Fruit fly (Drosophila melanogaster) whole organism, embryonic: Measurements from ENCODE around the gene CG43121.

Experiments
- B-H1 ChIP-seq: fragments of 200-800 bp; sonication (Bioruptor generic); IDR thresholded peaks from 3 replicates; pipeline ENCODE4 v1.3.6; 2022; ENCODE audit warnings: missing biosample characterization, missing genetic modification characterization
- CG10274 ChIP-seq: fragments of 200-800 bp; sonication (Bioruptor generic); optimal IDR thresholded peaks from 3 replicates; lab custom pipeline; 2017; ENCODE audit warnings: missing biosample characterization, mild to moderate bottlenecking, missing genetic modification characterization
- CG10431 ChIP-seq: fragments of 200-800 bp; sonication (Bioruptor generic); optimal IDR thresholded peaks from 3 replicates; lab custom pipeline; 2018; ENCODE audit warnings: missing biosample characterization, mild to moderate bottlenecking, missing genetic modification characterization
- CG10543 ChIP-seq: fragments of 200-800 bp; sonication (Bioruptor generic); optimal IDR thresholded peaks from 3 replicates; lab custom pipeline; 2017; ENCODE audit warnings: missing biosample characterization, mild to moderate bottlenecking, missing genetic modification characterization, moderate library complexity
- CG10654 ChIP-seq: fragments of 200-800 bp; sonication (Bioruptor generic); optimal IDR thresholded peaks from 2 replicates; lab custom pipeline; 2016; ENCODE audit warnings: missing biosample characterization, missing genetic modification characterization
- CG11456 ChIP-seq: fragments of 200-800 bp; sonication (Bioruptor generic); IDR thresholded peaks from 3 replicates; pipeline ENCODE4 v1.3.6; 2022; ENCODE audit warnings: missing biosample characterization, missing genetic modification characterization
- CG11504 ChIP-seq: fragments of 200-800 bp; sonication (Bioruptor generic); optimal IDR thresholded peaks from 3 replicates; lab custom pipeline; 2019; ENCODE audit warnings: missing biosample characterization, mild to moderate bottlenecking, missing genetic modification characterization, moderate library complexity
- CG12299 ChIP-seq: fragments of 200-800 bp; sonication (Bioruptor generic); optimal IDR thresholded peaks from 2 replicates; lab custom pipeline; 2018; ENCODE audit warnings: missing biosample characterization, mild to moderate bottlenecking, missing genetic modification characterization
- CG13424 ChIP-seq: fragments of 200-800 bp; sonication (Bioruptor generic); optimal IDR thresholded peaks from 2 replicates; lab custom pipeline; 2019; ENCODE audit warnings: missing biosample characterization, mild to moderate bottlenecking, missing genetic modification characterization, moderate library complexity
- CG13894 ChIP-seq: fragments of 200-800 bp; sonication (Bioruptor generic); optimal IDR thresholded peaks from 3 replicates; lab custom pipeline; 2018; ENCODE audit warnings: missing biosample characterization, mild to moderate bottlenecking, missing genetic modification characterization, moderate library complexity
- CG16815 ChIP-seq: fragments of 200-800 bp; sonication (Bioruptor generic); optimal IDR thresholded peaks from 3 replicates; lab custom pipeline; 2017; ENCODE audit warnings: missing biosample characterization, mild to moderate bottlenecking, missing genetic modification characterization
- CG17912 ChIP-seq: fragments of 200-800 bp; sonication (Bioruptor generic); optimal IDR thresholded peaks from 2 replicates; lab custom pipeline; 2018; ENCODE audit warnings: missing biosample characterization, mild to moderate bottlenecking, missing genetic modification characterization
- CG32532 ChIP-seq: fragments of 200-800 bp; sonication (Bioruptor generic); IDR thresholded peaks from 2 replicates; pipeline ENCODE4 v1.3.6; 2022; ENCODE audit warnings: missing biosample characterization, missing genetic modification characterization
- CG3407 ChIP-seq: fragments of 200-800 bp; sonication (Bioruptor generic); optimal IDR thresholded peaks from 2 replicates; lab custom pipeline; 2018; ENCODE audit warnings: missing biosample characterization, mild to moderate bottlenecking, missing genetic modification characterization
- CG43689 ChIP-seq: fragments of 200-800 bp; sonication (Bioruptor generic); IDR thresholded peaks from 2 replicates; pipeline ENCODE4 v1.3.6; 2022; ENCODE audit warnings: missing biosample characterization, missing genetic modification characterization
- CG5953 ChIP-seq: fragments of 200-800 bp; sonication (Bioruptor generic); IDR thresholded peaks from 2 replicates; pipeline ENCODE4 v1.3.6; 2022; ENCODE audit warnings: missing biosample characterization, missing genetic modification characterization
- CG6854 ChIP-seq: fragments of 200-800 bp; sonication (Bioruptor generic); optimal IDR thresholded peaks from 3 replicates; lab custom pipeline; 2017; ENCODE audit warnings: missing biosample characterization, mild to moderate bottlenecking, missing genetic modification characterization
- CG7271 ChIP-seq: fragments of 200-800 bp; sonication (Bioruptor generic); optimal IDR thresholded peaks from 2 replicates; lab custom pipeline; 2018; ENCODE audit warnings: missing biosample characterization, mild to moderate bottlenecking, missing genetic modification characterization, moderate library complexity
- CG8765 ChIP-seq: fragments of 200-800 bp; sonication (Bioruptor generic); IDR thresholded peaks from 2 replicates; pipeline ENCODE4 v1.3.6; 2022; ENCODE audit warnings: missing biosample characterization, missing genetic modification characterization
- CG9817 ChIP-seq: fragments of 200-800 bp; sonication (Bioruptor generic); optimal IDR thresholded peaks from 2 replicates; lab custom pipeline; 2018; ENCODE audit warnings: missing biosample characterization, mild to moderate bottlenecking, missing genetic modification characterization, moderate library complexity
- CoRest ChIP-seq: fragments of 200-800 bp; sonication (Bioruptor generic); optimal IDR thresholded peaks from 3 replicates; lab custom pipeline; 2018; ENCODE audit warnings: missing biosample characterization, mild to moderate bottlenecking, missing genetic modification characterization, moderate library complexity
- Dip3 ChIP-seq: fragments of 200-800 bp; sonication (Bioruptor generic); optimal IDR thresholded peaks from 3 replicates; lab custom pipeline; 2016; ENCODE audit warnings: missing biosample characterization, missing genetic modification characterization
- Eip74EF ChIP-seq, 2 experiments: fragments of 200-800 bp in 1 of 2; fragments of >200 bp in 1 of 2; sonication (Bioruptor generic) in 1 of 2; optimal IDR thresholded peaks; 2 replicates each; lab custom pipeline; 2017 to 2019; ENCODE audit warnings: missing biosample characterization in 2 of 2, missing genetic modification characterization in 2 of 2, mild to moderate bottlenecking in 1 of 2, moderate library complexity in 1 of 2
- HHEX ChIP-seq: fragments of 200-800 bp; sonication (Bioruptor generic); optimal IDR thresholded peaks from 3 replicates; lab custom pipeline; 2017; ENCODE audit warnings: missing biosample characterization, mild to moderate bottlenecking, missing genetic modification characterization, missing genetic modification reagents
- Hr3 ChIP-seq: fragments of 200-800 bp; sonication (Bioruptor generic); optimal IDR thresholded peaks from 3 replicates; lab custom pipeline; 2016; ENCODE audit warnings: missing biosample characterization, missing genetic modification characterization
- MESR4 ChIP-seq: fragments of 200-800 bp; sonication (Bioruptor generic); optimal IDR thresholded peaks from 2 replicates; lab custom pipeline; 2018; ENCODE audit warnings: missing biosample characterization, mild to moderate bottlenecking, missing genetic modification characterization, moderate library complexity
- Max ChIP-seq: fragments of 200-800 bp; sonication (Bioruptor generic); optimal IDR thresholded peaks from 2 replicates; lab custom pipeline; 2016; ENCODE audit warnings: missing biosample characterization, mild to moderate bottlenecking, missing genetic modification characterization
- Med ChIP-seq: fragments of 200-800 bp; sonication (Bioruptor generic); peaks from one replicate; lab custom pipeline; 2016; ENCODE audit warnings: missing biosample characterization, missing genetic modification characterization, mild to moderate bottlenecking, inconsistent platforms, moderate library complexity
- NC2β ChIP-seq: fragments of 200-800 bp; sonication (Bioruptor generic); optimal IDR thresholded peaks from 2 replicates; lab custom pipeline; 2016; ENCODE audit warnings: missing biosample characterization, missing genetic modification characterization
- Tbp ChIP-seq: fragments of >200 bp; optimal IDR thresholded peaks from 2 replicates; lab custom pipeline; 2018; ENCODE audit warnings: missing biosample characterization, missing genetic modification characterization
- Usf ChIP-seq: fragments of 200-800 bp; sonication (Bioruptor generic); optimal IDR thresholded peaks from 2 replicates; lab custom pipeline; 2017; ENCODE audit warnings: missing genotype, missing biosample characterization, missing genetic modification characterization
- abd-A ChIP-seq: fragments of 200-800 bp; sonication (Bioruptor generic); optimal IDR thresholded peaks from 3 replicates; lab custom pipeline; 2019; ENCODE audit warnings: missing biosample characterization, mild to moderate bottlenecking, missing genetic modification characterization, moderate library complexity
- ase ChIP-seq: fragments of 200-800 bp; sonication (Bioruptor generic); IDR thresholded peaks from 3 replicates; pipeline ENCODE4 v1.3.6; 2022; ENCODE audit warnings: missing biosample characterization, missing genetic modification characterization
- btn ChIP-seq: fragments of 200-800 bp; sonication (Bioruptor generic); optimal IDR thresholded peaks from 2 replicates; lab custom pipeline; 2016; ENCODE audit warnings: missing biosample characterization, missing genetic modification characterization
- dmrt99B ChIP-seq: fragments of 200-800 bp; sonication (Bioruptor generic); optimal IDR thresholded peaks from 2 replicates; lab custom pipeline; 2018; ENCODE audit warnings: missing biosample characterization, mild to moderate bottlenecking, missing genetic modification characterization, moderate library complexity
- dysf ChIP-seq: fragments of 200-800 bp; sonication (Bioruptor generic); IDR thresholded peaks from 3 replicates; pipeline ENCODE4 v1.3.6; 2022; ENCODE audit warnings: missing biosample characterization, missing genetic modification characterization
- ems ChIP-seq: fragments of 200-800 bp; sonication (Bioruptor generic); optimal IDR thresholded peaks from 3 replicates; lab custom pipeline; 2016; ENCODE audit warnings: missing biosample characterization, missing genetic modification characterization
- fru ChIP-seq: fragments of >200 bp; optimal IDR thresholded peaks from 2 replicates; lab custom pipeline; 2017
- grau ChIP-seq: fragments of 200-800 bp; optimal IDR thresholded peaks from 3 replicates; lab custom pipeline; 2019; ENCODE audit warnings: missing biosample characterization, mild to moderate bottlenecking, missing genetic modification characterization, moderate library complexity
- gro ChIP-seq: fragments of 200-800 bp; sonication (Bioruptor generic); optimal IDR thresholded peaks from 2 replicates; lab custom pipeline; 2016; ENCODE audit warnings: missing biosample characterization, missing genetic modification characterization
- lbe ChIP-seq: fragments of 200-800 bp; sonication (Bioruptor generic); optimal IDR thresholded peaks from 2 replicates; lab custom pipeline; 2016; ENCODE audit warnings: missing biosample characterization, mild to moderate bottlenecking, missing genetic modification characterization
- lmd ChIP-seq: fragments of 200-800 bp; sonication (Bioruptor generic); IDR thresholded peaks from 2 replicates; pipeline ENCODE4 v1.3.6; 2022; ENCODE audit warnings: missing biosample characterization, missing genetic modification characterization
- lov ChIP-seq, 2 experiments: fragments of 200-800 bp in 1 of 2; fragments of >200 bp in 1 of 2; sonication (Bioruptor generic) in 1 of 2; IDR thresholded peaks in 1 of 2; optimal IDR thresholded peaks in 1 of 2; 2 replicates in 1 of 2; 3 replicates in 1 of 2; pipeline versions ENCODE4 v1.3.6 to Lab custom; 2017 to 2022; ENCODE audit warnings: missing biosample characterization in 1 of 2, missing genetic modification characterization in 1 of 2
- mirr ChIP-seq: fragments of 200-800 bp; sonication (Bioruptor generic); optimal IDR thresholded peaks from 3 replicates; lab custom pipeline; 2018; ENCODE audit warnings: missing biosample characterization, mild to moderate bottlenecking, missing genetic modification characterization
- pum ChIP-seq: fragments of 200-800 bp; sonication (Bioruptor generic); optimal IDR thresholded peaks from 2 replicates; lab custom pipeline; 2016; ENCODE audit warnings: missing biosample characterization, missing genetic modification characterization
- run ChIP-seq: fragments of 200-800 bp; sonication (Bioruptor generic); optimal IDR thresholded peaks from 3 replicates; lab custom pipeline; 2018; ENCODE audit warnings: missing biosample characterization, mild to moderate bottlenecking, missing genetic modification characterization
- so ChIP-seq: fragments of 200-800 bp; sonication (Bioruptor generic); IDR thresholded peaks from 3 replicates; pipeline ENCODE4 v1.3.6; 2022; ENCODE audit warnings: missing biosample characterization, missing genetic modification characterization
- tap ChIP-seq: fragments of 200-800 bp; optimal IDR thresholded peaks from 3 replicates; lab custom pipeline; 2019; ENCODE audit warnings: missing biosample characterization, mild to moderate bottlenecking, missing genetic modification characterization, moderate library complexity
- twi ChIP-seq: fragments of 200-800 bp; optimal IDR thresholded peaks from 2 replicates; lab custom pipeline; 2019; ENCODE audit warnings: missing biosample characterization, mild to moderate bottlenecking, missing genetic modification characterization, moderate library complexity

CG43121 gene

dm6 chr3L:14634773-14635563 lies 37.3 kb downstream of the CG43121 start (continued):
- TF ChIP-seq CG16815 (GFP tag; lab: Kevin White, UChicago) (peak; percentile 84), HHEX (peak; percentile 23), CG32532 (no peak), CG10431 (peak; percentile 25), twi (tag; lab: Kevin White, UChicago) (peak; percentile 64), MESR4 (GFP tag; lab: Kevin White, UChicago) (no peak), pum (GFP tag; lab: Kevin White, UChicago) (no peak), run (tag; lab: Kevin White, UChicago) (no peak), CG5953 (GFP tag; lab: Robert Waterston, UW) (no peak), CG13424 (tag; lab: Kevin White, UChicago) (peak; percentile 77), Max (GFP tag; lab: Kevin White, UChicago) (peak; percentile 4), CG13894 (tag; lab: Kevin White, UChicago) (no peak), Tbp (no peak), ase (GFP tag; lab: Robert Waterston, UW) (no peak; the same call in 2 of the 3 replicates), ems (GFP tag; lab: Kevin White, UChicago) (no peak), CG9817 (tag; lab: Kevin White, UChicago) (no peak), B-H1 (GFP tag; lab: Robert Waterston, UW) (no peak), gro (GFP tag; lab: Kevin White, UChicago) (no peak), fru (no peak), tap (peak; percentile 26), grau (tag; lab: Kevin White, UChicago) (peak; percentile 80), abd-A (tag; lab: Kevin White, UChicago) (peak; percentile 43), lbe (peak; percentile 75), Dip3 (no peak), dmrt99B (tag; lab: Kevin White, UChicago) (peak; percentile 63), mirr (no peak), CG11456 (no peak), dysf (no peak; the same call in 2 of the 3 replicates), CG10654 (GFP tag; lab: Kevin White, UChicago) (peak; percentile 32), so (GFP tag; lab: Robert Waterston, UW) (0 out of 3 replicates have a peak, but pooled peaks have one; percentile 38), Med (GFP tag; lab: Kevin White, UChicago) (no peak), CG6854 (GFP tag; lab: Kevin White, UChicago) (peak; percentile 18), CG11504 (tag; lab: Kevin White, UChicago) (peak; percentile 71), Usf (GFP tag; lab: Kevin White, UChicago) (peak; percentile 57), CG3407 (peak; percentile 50), Eip74EF (GFP tag; optimal IDR thresholded peaks at IDR 0.05; lab: Kevin White, UChicago) (peak in 1 of 2 experiments; percentile 52), CG17912 (GFP tag; lab: Kevin White, UChicago) (no peak), CG12299 (peak; percentile 6), CoRest (tag; lab: Kevin White, UChicago) (peak; percentile 83), CG10543 (no peak), CG7271 (tag; lab: Kevin White, UChicago) (peak; percentile 3), btn (GFP tag; lab: Kevin White, UChicago) (no peak), CG43689 (GFP tag; lab: Robert Waterston, UW) (no peak), lov (optimal IDR thresholded peaks at IDR 0.05; lab: Kevin White, UChicago) (no peak), lov (GFP tag; IDR thresholded peaks at IDR 0.05; lab: Robert Waterston, UW) (0 out of 3 replicates have a peak, but pooled peaks have one; percentile 30), CG10274 (GFP tag; lab: Kevin White, UChicago) (no peak), CG8765 (no peak), lmd (peak; percentile 46; the same call in 1 of the 2 replicates), Hr3 (peak; percentile 69), NC2β (GFP tag; lab: Kevin White, UChicago) (no peak)
